Worm (Caenorhabditis elegans) whole organism, late embryonic: ENCODE results near the gene ent-1.

Experiments used
- C08G9.2 ChIP-seq: sonication (generic microtip); optimal IDR thresholded peaks from 2 replicates; lab custom pipeline; 2016; ENCODE audit warnings: mild to moderate bottlenecking, missing genetic modification characterization, moderate library complexity, missing compliant biosample characterization
- C38D4.7 ChIP-seq: fragments of 200-800 bp; sonication (Bioruptor generic); optimal IDR thresholded peaks from 2 replicates; lab custom pipeline; 2018; ENCODE audit warnings: mild to moderate bottlenecking, missing genetic modification characterization, moderate library complexity, missing compliant biosample characterization
- F13H6.1 ChIP-seq: sonication (generic microtip); optimal IDR thresholded peaks from 2 replicates; lab custom pipeline; 2016; ENCODE audit warnings: missing genetic modification characterization, missing compliant biosample characterization
- K02D7.2 ChIP-seq: sonication (generic microtip); optimal IDR thresholded peaks from 2 replicates; lab custom pipeline; 2017; ENCODE audit warnings: mild to moderate bottlenecking, missing genetic modification characterization, missing compliant biosample characterization
- K09A11.1 ChIP-seq: sonication (generic microtip); optimal IDR thresholded peaks from 2 replicates; lab custom pipeline; 2017; ENCODE audit warnings: antibody characterized with exemption, mild to moderate bottlenecking, missing genetic modification characterization, missing compliant biosample characterization; ENCODE audit not compliant: insufficient read depth
- Y22D7AL.16 ChIP-seq: sonication (generic microtip); optimal IDR thresholded peaks from 2 replicates; lab custom pipeline; 2016; ENCODE audit warnings: missing genetic modification characterization, missing compliant biosample characterization
- ahr-1 ChIP-seq: sonication (generic microtip); optimal IDR thresholded peaks from 2 replicates; lab custom pipeline; 2016; ENCODE audit warnings: missing genetic modification characterization, missing compliant biosample characterization
- ceh-14 ChIP-seq: sonication (generic microtip); optimal IDR thresholded peaks from 2 replicates; lab custom pipeline; 2016; ENCODE audit warnings: missing genotype, missing genetic modification characterization, missing compliant biosample characterization
- ceh-19 ChIP-seq: fragments of 200-800 bp; sonication (Bioruptor generic); optimal IDR thresholded peaks from 2 replicates; lab custom pipeline; 2018; ENCODE audit warnings: mild to moderate bottlenecking, missing genetic modification characterization, missing compliant biosample characterization
- ceh-2 ChIP-seq: sonication (generic microtip); optimal IDR thresholded peaks from 2 replicates; lab custom pipeline; 2016; ENCODE audit warnings: missing genotype, missing genetic modification characterization, missing compliant biosample characterization
- ceh-24 ChIP-seq: sonication (generic microtip); optimal IDR thresholded peaks from 2 replicates; lab custom pipeline; 2016; ENCODE audit warnings: mild to moderate bottlenecking, missing genetic modification characterization, missing compliant biosample characterization
- ceh-30 ChIP-seq: fragments of 150-350 bp; optimal IDR thresholded peaks from 2 replicates; lab custom pipeline; 2014; ENCODE audit warnings: missing biosample characterization, missing genetic modification characterization
- ceh-31 ChIP-seq: sonication (generic microtip); optimal IDR thresholded peaks from 2 replicates; lab custom pipeline; 2016; ENCODE audit warnings: missing genetic modification characterization, missing compliant biosample characterization
- ceh-34 ChIP-seq: sonication (generic microtip); optimal IDR thresholded peaks from 2 replicates; lab custom pipeline; 2016; ENCODE audit warnings: mild to moderate bottlenecking, missing genetic modification characterization, missing compliant biosample characterization
- ceh-45 ChIP-seq: fragments of 200-800 bp; sonication (Bioruptor generic); IDR thresholded peaks from 2 replicates; pipeline ENCODE4 v1.3.6; 2022; ENCODE audit warnings: missing genetic modification reagents, missing genetic modification characterization, missing compliant biosample characterization
- ceh-48 ChIP-seq: sonication (generic microtip); optimal IDR thresholded peaks from 2 replicates; lab custom pipeline; 2016; ENCODE audit warnings: missing genetic modification characterization, inconsistent platforms, missing compliant biosample characterization
- ceh-6 ChIP-seq: fragments of 200-800 bp; sonication (Bioruptor generic); optimal IDR thresholded peaks from 2 replicates; lab custom pipeline; 2018; ENCODE audit warnings: mild to moderate bottlenecking, missing genetic modification characterization, missing compliant biosample characterization
- ceh-9 ChIP-seq: sonication (generic microtip); optimal IDR thresholded peaks from 2 replicates; lab custom pipeline; 2016; ENCODE audit warnings: mild to moderate bottlenecking, missing genetic modification characterization, inconsistent platforms, missing compliant biosample characterization
- che-1 ChIP-seq: sonication (generic microtip); optimal IDR thresholded peaks from 2 replicates; lab custom pipeline; 2016; ENCODE audit warnings: mild to moderate bottlenecking, missing genetic modification characterization, missing compliant biosample characterization
- dve-1 ChIP-seq: sonication (generic microtip); optimal IDR thresholded peaks from 2 replicates; lab custom pipeline; 2017; ENCODE audit warnings: antibody characterized with exemption, mild to moderate bottlenecking, missing genetic modification characterization, missing compliant biosample characterization
- ets-4 ChIP-seq: sonication (generic microtip); optimal IDR thresholded peaks from 2 replicates; lab custom pipeline; 2016; ENCODE audit warnings: missing genetic modification characterization, missing compliant biosample characterization
- eyg-1 ChIP-seq: sonication (generic microtip); optimal IDR thresholded peaks from 2 replicates; lab custom pipeline; 2016; ENCODE audit warnings: missing genotype, missing genetic modification characterization, missing compliant biosample characterization
- fax-1 ChIP-seq: sonication (generic microtip); optimal IDR thresholded peaks from 2 replicates; lab custom pipeline; 2016; ENCODE audit warnings: missing genotype, missing genetic modification characterization, missing compliant biosample characterization
- fkh-10 ChIP-seq: fragments of 150-350 bp; optimal IDR thresholded peaks from 2 replicates; lab custom pipeline; 2014; ENCODE audit warnings: missing biosample characterization, missing genetic modification reagents, missing genetic modification characterization
- fkh-6 ChIP-seq: sonication (generic microtip); optimal IDR thresholded peaks from 2 replicates; lab custom pipeline; 2016; ENCODE audit warnings: missing genetic modification characterization, missing compliant biosample characterization
- hlh-15 ChIP-seq: sonication (generic microtip); optimal IDR thresholded peaks from 2 replicates; lab custom pipeline; 2016; ENCODE audit warnings: missing genetic modification characterization, missing compliant biosample characterization
- hlh-8 ChIP-seq: sonication (generic microtip); optimal IDR thresholded peaks from 2 replicates; lab custom pipeline; 2016; ENCODE audit warnings: missing genotype, missing genetic modification characterization, missing compliant biosample characterization
- lim-6 ChIP-seq: sonication (generic microtip); optimal IDR thresholded peaks from 2 replicates; lab custom pipeline; 2016; ENCODE audit warnings: missing genetic modification characterization, missing compliant biosample characterization
- lin-11 ChIP-seq: fragments of 200-800 bp; sonication (Bioruptor generic); optimal IDR thresholded peaks from 2 replicates; lab custom pipeline; 2018; ENCODE audit warnings: mild to moderate bottlenecking, missing genetic modification characterization, missing compliant biosample characterization
- mec-3 ChIP-seq: sonication (generic microtip); optimal IDR thresholded peaks from 2 replicates; lab custom pipeline; 2016; ENCODE audit warnings: borderline replicate concordance, missing genetic modification characterization, missing compliant biosample characterization
- nhr-11 ChIP-seq: fragments of 150-350 bp; optimal IDR thresholded peaks from 2 replicates; lab custom pipeline; 2014; ENCODE audit warnings: missing biosample characterization, missing genetic modification characterization
- odd-2 ChIP-seq: sonication (generic microtip); optimal IDR thresholded peaks from 2 replicates; lab custom pipeline; 2017; ENCODE audit warnings: antibody characterized with exemption, mild to moderate bottlenecking, missing genetic modification characterization, missing compliant biosample characterization
- pax-1 ChIP-seq: fragments of 150-350 bp; optimal IDR thresholded peaks from 2 replicates; lab custom pipeline; 2014; ENCODE audit warnings: missing biosample characterization, missing genetic modification characterization
- pha-2 ChIP-seq: sonication (generic microtip); optimal IDR thresholded peaks from 2 replicates; lab custom pipeline; 2017; ENCODE audit warnings: mild to moderate bottlenecking, missing genetic modification characterization, missing compliant biosample characterization
- pqm-1 ChIP-seq: sonication (generic microtip); optimal IDR thresholded peaks from 2 replicates; lab custom pipeline; 2016; ENCODE audit warnings: missing genetic modification characterization, missing compliant biosample characterization
- pros-1 ChIP-seq: fragments of 150-350 bp; optimal IDR thresholded peaks from 2 replicates; lab custom pipeline; 2014; ENCODE audit warnings: missing biosample characterization, missing genetic modification reagents, missing genetic modification characterization
- ref-2 ChIP-seq: sonication (generic microtip); optimal IDR thresholded peaks from 2 replicates; lab custom pipeline; 2016; ENCODE audit warnings: missing genetic modification characterization, missing compliant biosample characterization
- rnt-1 ChIP-seq: sonication (generic microtip); optimal IDR thresholded peaks from 2 replicates; lab custom pipeline; 2016; ENCODE audit warnings: missing genetic modification characterization, missing compliant biosample characterization
- sox-2 ChIP-seq: fragments of 200-800 bp; sonication (Bioruptor generic); IDR thresholded peaks from 2 replicates; pipeline ENCODE4 v1.3.6; 2022; ENCODE audit warnings: missing genetic modification reagents, missing genetic modification characterization, missing compliant biosample characterization
- sox-4 ChIP-seq: sonication (generic microtip); optimal IDR thresholded peaks from 2 replicates; lab custom pipeline; 2017; ENCODE audit warnings: mild to moderate bottlenecking, missing genetic modification characterization, inconsistent platforms, missing compliant biosample characterization
- syd-9 ChIP-seq: sonication (generic microtip); optimal IDR thresholded peaks from 2 replicates; lab custom pipeline; 2016; ENCODE audit warnings: mild to moderate bottlenecking, missing genetic modification characterization, moderate library complexity, missing compliant biosample characterization
- tbx-2 ChIP-seq: sonication (generic microtip); optimal IDR thresholded peaks from 2 replicates; lab custom pipeline; 2016; ENCODE audit warnings: missing genetic modification characterization, missing compliant biosample characterization
- tbx-7 ChIP-seq: sonication (generic microtip); optimal IDR thresholded peaks from 2 replicates; lab custom pipeline; 2016; ENCODE audit warnings: missing genotype, missing genetic modification characterization, missing compliant biosample characterization
- ttx-3 ChIP-seq: sonication (generic microtip); optimal IDR thresholded peaks from 2 replicates; lab custom pipeline; 2016; ENCODE audit warnings: missing genetic modification reagents, missing genetic modification characterization, missing compliant biosample characterization
- unc-3 ChIP-seq, 2 experiments: fragments of 200-800 bp in 1 of 2; sonication (Bioruptor generic) in 1 of 2; sonication (generic microtip) in 1 of 2; conservative IDR thresholded peaks in 1 of 2; optimal IDR thresholded peaks in 1 of 2; 2 replicates each; pipeline versions ENCODE4 v1.3.6 to Lab custom; 2016 to 2022; ENCODE audit warnings: missing compliant biosample characterization in 2 of 2, missing genetic modification characterization in 2 of 2, missing genetic modification reagents in 1 of 2
- unc-42 ChIP-seq: sonication (generic microtip); optimal IDR thresholded peaks from 2 replicates; lab custom pipeline; 2016; ENCODE audit warnings: missing genotype, missing genetic modification characterization, missing compliant biosample characterization
- unc-55 ChIP-seq: sonication (generic microtip); optimal IDR thresholded peaks from 2 replicates; lab custom pipeline; 2017; ENCODE audit warnings: missing biosample characterization, missing genetic modification reagents, missing genetic modification characterization
- zip-5 ChIP-seq: sonication (generic microtip); optimal IDR thresholded peaks from 2 replicates; lab custom pipeline; 2016; ENCODE audit warnings: missing genetic modification characterization, missing compliant biosample characterization

Gene ent-1

ce11 chrIV:11623060-11623459 lies 32.2 kb downstream of the ent-1 start, which contains the start of gene lys-4:
TSS of gene lys-4 (minus strand) at chrIV:11623174.
- no peak for TF ChIP-seq tbx-7
- TF ChIP-seq eyg-1: no peak
- no peak for TF ChIP-seq unc-42 (tag; lab: Kevin White, UChicago)
- no peak for TF ChIP-seq ttx-3 (tag; lab: Kevin White, UChicago)
- TF ChIP-seq ceh-6: no peak
- no peak for TF ChIP-seq Y22D7AL.16 (tag; lab: Kevin White, UChicago)
- no peak for TF ChIP-seq sox-2 (GFP tag; lab: Robert Waterston, UW)
- TF ChIP-seq pax-1 (tag; lab: Kevin White, UChicago): no peak
- TF ChIP-seq, all 69 proteins: peak for 0

- TF ChIP-seq ceh-2 (tag; lab: Kevin White, UChicago): no peak
- TF ChIP-seq pha-2: no peak
- no peak for TF ChIP-seq K02D7.2
- TF ChIP-seq pqm-1 (tag; lab: Kevin White, UChicago): no peak
- no peak for TF ChIP-seq unc-3 (GFP tag; conservative IDR thresholded peaks at IDR 0.05; lab: Robert Waterston, UW)
- TF ChIP-seq unc-3 (tag; optimal IDR thresholded peaks at IDR 0.05; lab: Kevin White, UChicago): no peak
- no peak for TF ChIP-seq sox-2 (GFP tag; lab: Robert Waterston, UW)
- no peak for TF ChIP-seq mec-3 (tag; lab: Kevin White, UChicago)
- no peak for TF ChIP-seq che-1 (tag; lab: Kevin White, UChicago)
- TF ChIP-seq lim-6 (tag; lab: Kevin White, UChicago): no peak
- TF ChIP-seq C08G9.2 (tag; lab: Kevin White, UChicago): no peak
- no peak for TF ChIP-seq ceh-30 (tag; lab: Kevin White, UChicago)
- no peak for TF ChIP-seq F13H6.1
- no peak for TF ChIP-seq zip-5 (tag; lab: Kevin White, UChicago)
- no peak for TF ChIP-seq dve-1 (tag; lab: Kevin White, UChicago)
- no peak for TF ChIP-seq hlh-15
- TF ChIP-seq ceh-31 (tag; lab: Kevin White, UChicago): no peak
- TF ChIP-seq ceh-48: no peak
- no peak for TF ChIP-seq rnt-1 (tag; lab: Kevin White, UChicago)
- no peak for TF ChIP-seq odd-2
These were observed 32.9 kb downstream of the ent-1 start for ce11 chrIV:11622336-11622735.

ce11 chrIV:11620909-11621308 lies 34.4 kb downstream of the ent-1 start, which contains the start of gene dsl-5:
TSS of gene dsl-5 (minus strand) at chrIV:11621009.
- TF ChIP-seq ceh-24 (tag; lab: Kevin White, UChicago) (no peak), unc-55 (no peak), ceh-45 (GFP tag; lab: Robert Waterston, UW) (no peak), fkh-10 (no peak), ceh-34 (tag; lab: Kevin White, UChicago) (no peak), lin-11 (tag; lab: Kevin White, UChicago) (no peak), ceh-19 (no peak), unc-3 (GFP tag; conservative IDR thresholded peaks at IDR 0.05; lab: Robert Waterston, UW) (no peak), unc-3 (tag; optimal IDR thresholded peaks at IDR 0.05; lab: Kevin White, UChicago) (no peak), F13H6.1 (no peak), pros-1 (tag; lab: Kevin White, UChicago) (no peak), fax-1 (tag; lab: Kevin White, UChicago) (no peak), C38D4.7 (GFP tag; lab: Kevin White, UChicago) (no peak), K09A11.1 (no peak)
- TF ChIP-seq, all 69 proteins: peak for 0

- TF ChIP-seq mec-3 (tag; lab: Kevin White, UChicago) (no peak), ceh-45 (GFP tag; lab: Robert Waterston, UW) (no peak), tbx-2 (tag; lab: Kevin White, UChicago) (peak; percentile 72), sox-4 (tag; lab: Kevin White, UChicago) (no peak), ahr-1 (no peak), ref-2 (tag; lab: Kevin White, UChicago) (no peak), fkh-6 (no peak), tbx-7 (no peak), nhr-11 (tag; lab: Kevin White, UChicago) (no peak), C38D4.7 (GFP tag; lab: Kevin White, UChicago) (peak; percentile 21), ets-4 (tag; lab: Kevin White, UChicago) (no peak), fkh-10 (no peak), ceh-9 (tag; lab: Kevin White, UChicago) (no peak), pax-1 (tag; lab: Kevin White, UChicago) (no peak), hlh-8 (tag; lab: Kevin White, UChicago) (no peak), syd-9 (tag; lab: Kevin White, UChicago) (no peak), ceh-14 (tag; lab: Kevin White, UChicago) (peak; percentile 86), pqm-1 (tag; lab: Kevin White, UChicago) (no peak), ceh-2 (tag; lab: Kevin White, UChicago) (peak; percentile 60), ttx-3 (tag; lab: Kevin White, UChicago) (peak; percentile 70)
These were observed 50.4 kb downstream of the ent-1 start, which contains the start of the genes ragc-1 and Y24F12A.1 for ce11 chrIV:11604909-11605308. TSS of gene ragc-1 (minus strand) at chrIV:11604933. TSS of gene Y24F12A.1 (plus strand) at chrIV:11605254.
